Fruit fly (Drosophila melanogaster): ENCODE results near the gene Msp300.

Gene Msp300

DNA sequence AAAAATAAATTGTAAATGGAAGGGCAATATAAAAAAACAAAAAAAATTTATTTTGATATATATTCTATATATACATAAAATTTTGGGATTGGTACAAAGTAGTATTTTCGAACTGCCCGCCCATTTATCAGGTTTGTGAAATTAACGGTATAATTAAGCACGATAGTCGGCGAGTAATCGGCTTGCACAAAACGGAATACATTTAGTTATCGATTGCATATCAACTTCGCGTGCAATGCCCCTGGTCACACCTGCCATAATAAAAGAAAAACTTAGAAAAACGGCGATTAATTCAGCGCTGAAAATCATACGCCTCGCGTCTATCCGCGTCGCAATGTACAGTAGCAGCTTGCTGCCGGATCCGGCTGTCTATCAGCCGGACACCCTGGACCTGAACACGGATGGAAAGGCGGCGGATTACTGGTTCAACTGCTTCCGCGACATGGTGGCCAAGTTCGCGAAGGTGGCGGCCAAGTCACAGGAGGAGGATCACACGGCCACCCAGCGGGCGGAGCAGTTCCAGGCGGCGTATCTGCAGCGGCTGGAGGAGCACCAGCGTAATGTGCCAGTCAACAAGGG lies 6.8 kb upstream of the Msp300 start, which contains the start of gene CG5828 (continued):
- peak; percentile 74; the same call in 3 of the 4 replicates for TF ChIP-seq Dll (GFP tag; IDR thresholded peaks at IDR 0.05; ENCODE audit: partially characterized antibody)
- TF ChIP-seq E2f2 (GFP tag; IDR thresholded peaks at IDR 0.05) = peak; percentile 45; the same call in 1 of the 2 replicates
- TF ChIP-seq H2.0 (GFP tag; IDR thresholded peaks at IDR 0.05) = no peak
- peak; percentile 71; the same call in 2 of the 3 replicates for TF ChIP-seq hb (GFP tag; IDR thresholded peaks at IDR 0.05; ENCODE audit: partially characterized antibody)
- TF ChIP-seq tll (GFP tag; optimal IDR thresholded peaks at IDR 0.05) = no peak
- TF ChIP-seq CG4328 (GFP tag; optimal IDR thresholded peaks at IDR 0.05) = no peak
- TF ChIP-seq Scr (GFP tag; IDR thresholded peaks at IDR 0.05; ENCODE audit: partially characterized antibody) = peak; percentile 79
- peak; percentile 73 for TF ChIP-seq amos (GFP tag; IDR thresholded peaks at IDR 0.05; ENCODE audit: partially characterized antibody)
- TF ChIP-seq Fer1 (GFP tag; optimal IDR thresholded peaks at IDR 0.05) = no peak
- peak; percentile 61 for TF ChIP-seq CG14710 (tag; optimal IDR thresholded peaks at IDR 0.05)
- no peak for TF ChIP-seq ttk (GFP tag; IDR thresholded peaks at IDR 0.05)
- peak; percentile 3 for TF ChIP-seq CG15514 (GFP tag; optimal IDR thresholded peaks at IDR 0.05)
- TF ChIP-seq MBD-R2 (GFP tag; IDR thresholded peaks at IDR 0.05) = peak; percentile 58
- peak; percentile 13 for TF ChIP-seq Sry-δ (GFP tag; optimal IDR thresholded peaks at IDR 0.05)
- TF ChIP-seq bbx (GFP tag; IDR thresholded peaks at IDR 0.05; ENCODE audit: partially characterized antibody) = peak; percentile 64
- peak; percentile 54 for TF ChIP-seq Elba2 (GFP tag; optimal IDR thresholded peaks at IDR 0.05)
- peak; percentile 37; the same call in 1 of the 2 replicates for TF ChIP-seq hbn (GFP tag; IDR thresholded peaks at IDR 0.05; ENCODE audit: partially characterized antibody)
- no peak for TF ChIP-seq Nf-YC (tag; optimal IDR thresholded peaks at IDR 0.05)
- no peak for TF ChIP-seq CG7372 (GFP tag; IDR thresholded peaks at IDR 0.05)
- TF ChIP-seq CG2129 (GFP tag; IDR thresholded peaks at IDR 0.05; ENCODE audit: partially characterized antibody) = peak; percentile 30; the same call in 1 of the 2 replicates
- peak; percentile 63 for TF ChIP-seq CG9797 (GFP tag; optimal IDR thresholded peaks at IDR 0.05)
- peak; percentile 64 for TF ChIP-seq Bgb (GFP tag; IDR thresholded peaks at IDR 0.05; ENCODE audit: partially characterized antibody)
- TF ChIP-seq CG12659 (GFP tag; optimal IDR thresholded peaks at IDR 0.05) = peak; percentile 47
- peak; percentile 65 for TF ChIP-seq CG34224 (GFP tag; IDR thresholded peaks at IDR 0.05; ENCODE audit: partially characterized antibody)
- TF ChIP-seq stwl (tag; optimal IDR thresholded peaks at IDR 0.05) = peak; percentile 25
- peak; percentile 45 for TF ChIP-seq pzg (GFP tag; optimal IDR thresholded peaks at IDR 0.05)
- TF ChIP-seq row (GFP tag; IDR thresholded peaks at IDR 0.05) = peak; percentile 69
- peak; percentile 71; the same call in 2 of the 3 replicates for TF ChIP-seq knrl (GFP tag; IDR thresholded peaks at IDR 0.05; ENCODE audit: partially characterized antibody)
- peak; percentile 63 for TF ChIP-seq CG13287 (GFP tag; IDR thresholded peaks at IDR 0.05; ENCODE audit: partially characterized antibody)
- peak; percentile 39 for TF ChIP-seq nmo (GFP tag; optimal IDR thresholded peaks at IDR 0.05)
- TF ChIP-seq phol (tag; optimal IDR thresholded peaks at IDR 0.05) = peak; percentile 21
- TF ChIP-seq HLH4C (GFP tag; IDR thresholded peaks at IDR 0.05; ENCODE audit: partially characterized antibody) = peak; percentile 70
- TF ChIP-seq trem (tag; optimal IDR thresholded peaks at IDR 0.05) = no peak
- peak; percentile 54 for TF ChIP-seq inv (GFP tag; IDR thresholded peaks at IDR 0.05; ENCODE audit: partially characterized antibody)
- TF ChIP-seq zen2 (GFP tag; IDR thresholded peaks at IDR 0.05; ENCODE audit: partially characterized antibody) = peak; percentile 44; the same call in 1 of the 3 replicates
- TF ChIP-seq CG12942 (GFP tag; optimal IDR thresholded peaks at IDR 0.05) = no peak
- peak; percentile 52 for TF ChIP-seq Dp (GFP tag; optimal IDR thresholded peaks at IDR 0.05)
- TF ChIP-seq CG11504 (tag; optimal IDR thresholded peaks at IDR 0.05) = peak; percentile 22
- peak; percentile 49 for TF ChIP-seq CoRest (tag; optimal IDR thresholded peaks at IDR 0.05)
- peak; percentile 70 for TF ChIP-seq CG7963 (GFP tag; IDR thresholded peaks at IDR 0.05; ENCODE audit: partially characterized antibody)
- peak; percentile 86 for TF ChIP-seq Med (GFP tag)
- no peak for TF ChIP-seq wor (GFP tag; IDR thresholded peaks at IDR 0.05)
- no peak for TF ChIP-seq Sry-β (GFP tag; optimal IDR thresholded peaks at IDR 0.05)

Measured in whole organism, embryonic.